Worm (Caenorhabditis elegans) whole organism, early embryonic: ENCODE data around the gene F01D4.5.

Experiments used
- B0310.2 ChIP-seq: sonication (generic microtip); optimal IDR thresholded peaks from 2 replicates; lab custom pipeline; 2016; ENCODE audit warnings: mild to moderate bottlenecking, missing genetic modification characterization, missing compliant biosample characterization
- F13C5.2 ChIP-seq: sonication (generic microtip); optimal IDR thresholded peaks from 2 replicates; lab custom pipeline; 2017; ENCODE audit warnings: mild to moderate bottlenecking, missing genetic modification characterization, inconsistent platforms, missing compliant biosample characterization
- aly-1 ChIP-seq: sonication (generic microtip); optimal IDR thresholded peaks from 2 replicates; lab custom pipeline; 2016; ENCODE audit warnings: missing genetic modification characterization, missing compliant biosample characterization
- ama-1 ChIP-seq: fragments of 150-350 bp; optimal IDR thresholded peaks from 2 replicates; lab custom pipeline; 2014
- ceh-13 ChIP-seq: fragments of 200-800 bp; sonication (Bioruptor generic); optimal IDR thresholded peaks from 2 replicates; lab custom pipeline; 2018; ENCODE audit warnings: mild to moderate bottlenecking, missing genetic modification characterization, missing compliant biosample characterization
- ceh-36 ChIP-seq: sonication (generic microtip); optimal IDR thresholded peaks from 2 replicates; lab custom pipeline; 2016; ENCODE audit warnings: missing genetic modification characterization, inconsistent platforms, missing compliant biosample characterization
- ets-7 ChIP-seq: sonication (generic microtip); optimal IDR thresholded peaks from 2 replicates; lab custom pipeline; 2016; ENCODE audit warnings: missing genotype, missing genetic modification characterization, missing compliant biosample characterization
- flt-1 ChIP-seq: fragments of 200-800 bp; sonication (Bioruptor generic); IDR thresholded peaks from 2 replicates; pipeline ENCODE4 v1.3.6; 2022; ENCODE audit warnings: missing genetic modification characterization, missing compliant biosample characterization
- hmbx-1 ChIP-seq: sonication (generic microtip); optimal IDR thresholded peaks from 2 replicates; lab custom pipeline; 2016; ENCODE audit warnings: mild to moderate bottlenecking, missing genetic modification characterization, missing compliant biosample characterization
- hmg-4 ChIP-seq: fragments of 200-800 bp; sonication (Bioruptor generic); optimal IDR thresholded peaks from 2 replicates; lab custom pipeline; 2018; ENCODE audit warnings: mild to moderate bottlenecking, missing genetic modification characterization, missing compliant biosample characterization
- hnd-1 ChIP-seq: sonication (generic microtip); optimal IDR thresholded peaks from 2 replicates; lab custom pipeline; 2016; ENCODE audit warnings: missing genetic modification characterization, missing compliant biosample characterization
- pes-1 ChIP-seq: fragments of 200-800 bp; sonication (Bioruptor generic); IDR thresholded peaks from 2 replicates; pipeline ENCODE4 v1.3.6; 2022; ENCODE audit warnings: missing genetic modification reagents, missing genetic modification characterization, missing compliant biosample characterization
- scrt-1 ChIP-seq: fragments of 200-800 bp; sonication (Bioruptor generic); IDR thresholded peaks from 2 replicates; pipeline ENCODE4 v1.3.6; 2022; ENCODE audit warnings: missing genetic modification characterization, missing compliant biosample characterization
- sea-1 ChIP-seq: fragments of 200-800 bp; sonication (Bioruptor generic); conservative IDR thresholded peaks from 2 replicates; pipeline ENCODE4 v1.3.6; 2022; ENCODE audit warnings: missing genetic modification characterization, missing compliant biosample characterization
- tbx-11 ChIP-seq: fragments of 200-800 bp; sonication (Bioruptor generic); IDR thresholded peaks from 2 replicates; pipeline ENCODE4 v1.3.6; 2022; ENCODE audit warnings: missing genetic modification characterization, missing compliant biosample characterization
- tbx-37 ChIP-seq: fragments of 200-800 bp; sonication (Bioruptor generic); conservative IDR thresholded peaks from 2 replicates; pipeline ENCODE4 v1.3.6; 2022; ENCODE audit warnings: missing genetic modification reagents, missing genetic modification characterization, missing compliant biosample characterization
- tra-4 ChIP-seq: sonication (generic microtip); optimal IDR thresholded peaks from 2 replicates; lab custom pipeline; 2017; ENCODE audit warnings: missing genetic modification characterization, missing compliant biosample characterization

The F01D4.5 gene

DNA sequence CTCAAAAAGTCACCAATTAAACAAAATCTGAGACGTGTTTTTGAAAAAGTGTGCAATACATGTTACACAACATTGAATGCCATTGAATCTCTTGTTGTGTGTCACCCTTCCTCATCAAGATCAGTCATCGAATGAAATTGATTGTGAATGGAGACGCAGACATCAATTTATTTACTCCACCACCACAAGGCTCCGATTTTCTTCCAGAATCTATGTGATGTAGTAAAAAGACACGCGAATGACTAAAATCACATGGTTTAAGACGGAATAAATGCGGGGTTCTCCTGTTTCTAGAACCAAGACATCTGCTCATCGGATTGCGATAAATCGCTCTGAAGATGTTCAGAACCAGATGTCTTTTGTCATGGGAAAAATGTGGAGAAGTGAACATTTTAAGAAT, 29.3 kb upstream of the F01D4.5 start:
- TF ChIP-seq ceh-13 (GFP tag; lab: Kevin White, UChicago) = no peak
- no peak for TF ChIP-seq F13C5.2 (tag; lab: Kevin White, UChicago)
- TF ChIP-seq aly-1 = no peak
- no peak for TF ChIP-seq tbx-11
- TF ChIP-seq pes-1 = no peak
- TF ChIP-seq ceh-36 (tag; lab: Kevin White, UChicago) = no peak
- no peak for TF ChIP-seq sea-1

DNA sequence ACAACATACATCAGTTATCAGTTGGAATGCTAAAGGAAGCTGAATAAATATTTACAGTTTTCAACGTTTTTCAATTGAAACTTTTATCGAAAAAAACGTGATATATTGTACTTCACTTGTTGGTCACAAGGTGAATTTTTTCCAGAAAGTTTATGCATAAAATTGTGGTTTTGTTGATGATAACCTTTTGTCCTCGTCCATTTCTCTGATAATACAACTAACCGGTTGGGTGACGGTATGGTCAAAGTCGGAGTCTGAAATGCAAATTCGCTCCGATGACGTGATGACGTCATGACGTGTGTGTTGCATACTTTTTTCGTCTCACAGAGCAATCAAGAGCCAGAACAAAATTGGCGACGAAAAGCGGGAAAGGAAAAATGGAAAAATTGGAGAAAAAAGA, 28.0 kb upstream of the F01D4.5 start:
- TF ChIP-seq flt-1 (no peak), ceh-36 (tag; lab: Kevin White, UChicago) (no peak), hmg-4 (no peak), F13C5.2 (tag; lab: Kevin White, UChicago) (no peak), sea-1 (no peak)

DNA sequence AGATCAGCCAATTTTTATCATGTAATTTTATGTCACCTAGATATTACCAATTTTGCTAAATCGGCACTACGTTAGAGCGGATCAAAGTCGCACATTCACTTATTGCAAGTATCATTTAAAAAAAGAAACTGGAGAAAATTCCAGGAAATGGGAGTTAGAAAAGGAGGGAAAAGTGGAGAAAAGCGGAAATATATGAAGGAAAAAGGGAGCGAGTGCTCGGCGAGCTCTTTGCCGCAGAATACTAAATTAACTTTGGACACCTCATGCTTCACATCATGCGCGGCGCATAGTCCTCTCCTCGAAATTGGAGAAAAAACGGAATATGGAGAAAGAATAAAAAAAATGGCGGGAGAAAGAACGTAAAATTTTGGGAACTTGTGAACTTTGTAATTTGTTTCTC, 24.1 kb upstream of the F01D4.5 start:
- TF ChIP-seq hmbx-1 (tag; lab: Kevin White, UChicago) (no peak), hnd-1 (tag; lab: Kevin White, UChicago) (no peak), tbx-37 (GFP tag; lab: Robert Waterston, UW) (no peak), F13C5.2 (tag; lab: Kevin White, UChicago) (no peak), ets-7 (no peak), tra-4 (no peak)

DNA sequence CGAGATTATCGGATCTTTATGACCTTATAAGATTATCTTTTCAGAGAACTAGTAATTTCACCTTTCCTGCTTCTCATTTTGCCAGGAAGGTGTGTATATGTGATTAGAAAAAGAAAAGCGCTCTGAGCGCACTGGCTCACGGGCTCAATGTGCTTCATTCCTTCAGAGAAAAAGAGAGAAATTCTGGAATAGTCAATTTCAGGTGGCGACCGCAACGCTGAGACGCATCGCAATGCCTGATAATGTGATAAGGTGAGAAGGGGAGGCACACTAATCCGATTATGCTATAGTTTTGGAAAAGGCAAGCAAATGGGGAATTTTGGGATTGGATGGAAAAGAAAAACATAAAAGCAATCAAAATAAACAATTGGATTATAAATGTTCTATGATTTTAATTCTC, 22.6 kb upstream of the F01D4.5 start:
- TF ChIP-seq ets-7 (no peak), sea-1 (no peak), ama-1 (no peak), tra-4 (no peak), pes-1 (no peak), scrt-1 (GFP tag; lab: Robert Waterston, UW) (no peak), hmg-4 (no peak), hnd-1 (tag; lab: Kevin White, UChicago) (no peak), tbx-11 (no peak), ceh-36 (tag; lab: Kevin White, UChicago) (no peak), flt-1 (no peak), hmbx-1 (tag; lab: Kevin White, UChicago) (no peak), ceh-13 (GFP tag; lab: Kevin White, UChicago) (no peak), tbx-37 (GFP tag; lab: Robert Waterston, UW) (no peak)

DNA sequence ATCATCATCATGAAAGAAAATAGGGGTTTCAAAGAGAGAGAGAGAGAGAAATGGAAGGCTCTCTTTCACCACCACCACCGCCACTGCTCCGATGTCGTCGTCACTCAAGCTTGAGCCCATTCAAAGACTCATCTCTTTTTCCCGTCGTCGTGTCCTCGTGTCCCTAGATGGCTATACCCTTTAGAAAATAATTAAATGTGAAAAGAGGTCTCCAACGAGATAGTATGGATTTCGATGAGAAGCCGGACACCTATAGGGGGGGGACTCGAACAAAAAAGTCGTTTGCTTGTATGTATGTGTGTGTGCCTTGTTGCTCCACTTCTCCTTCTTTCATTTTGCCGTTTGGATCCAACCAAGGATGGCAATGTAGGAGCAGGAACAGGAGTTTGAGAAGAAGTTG, 21.6 kb upstream of the F01D4.5 start:
- no peak for TF ChIP-seq aly-1
- TF ChIP-seq tra-4 = no peak
- no peak for TF ChIP-seq flt-1
- no peak for TF ChIP-seq ama-1
- no peak for TF ChIP-seq hmbx-1 (tag; lab: Kevin White, UChicago)
- TF ChIP-seq tbx-11 = no peak
- TF ChIP-seq hnd-1 (tag; lab: Kevin White, UChicago) = no peak
- TF ChIP-seq ets-7 = no peak
- TF ChIP-seq tbx-37 (GFP tag; lab: Robert Waterston, UW) = no peak
- TF ChIP-seq B0310.2 (tag; lab: Kevin White, UChicago) = no peak
- no peak for TF ChIP-seq hmg-4
- no peak for TF ChIP-seq F13C5.2 (tag; lab: Kevin White, UChicago)
- TF ChIP-seq pes-1 = no peak
- no peak for TF ChIP-seq ceh-13 (GFP tag; lab: Kevin White, UChicago)

DNA sequence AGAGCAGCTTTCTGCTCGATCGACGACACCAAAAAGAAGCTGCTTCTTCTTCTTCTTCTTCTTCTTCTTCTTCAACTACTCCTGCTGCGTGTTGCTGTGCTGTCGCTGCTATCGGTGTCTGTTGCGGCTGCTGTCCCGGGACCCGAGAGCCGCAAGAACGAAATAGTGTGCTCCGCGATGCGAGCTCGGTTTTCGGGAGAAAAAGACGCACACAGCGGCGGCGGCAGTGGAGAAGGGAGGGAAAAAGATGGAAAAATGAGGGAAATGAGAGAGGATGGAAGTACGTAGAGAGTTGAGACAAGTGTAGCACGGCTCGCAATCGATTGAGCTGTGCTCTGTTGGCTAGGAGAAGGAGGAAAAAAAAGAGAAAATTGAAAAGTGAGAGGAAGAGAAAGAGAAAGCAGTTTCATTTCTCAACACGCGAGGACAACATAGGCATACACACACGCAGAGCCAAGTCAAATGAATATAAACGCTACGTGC, 20.3 kb upstream of the F01D4.5 start:
- TF ChIP-seq F13C5.2 (tag; lab: Kevin White, UChicago) (peak; percentile 49), pes-1 (no peak), hmbx-1 (tag; lab: Kevin White, UChicago) (no peak), flt-1 (no peak), hmg-4 (peak; percentile 45), scrt-1 (GFP tag; lab: Robert Waterston, UW) (no peak), ets-7 (no peak)

DNA sequence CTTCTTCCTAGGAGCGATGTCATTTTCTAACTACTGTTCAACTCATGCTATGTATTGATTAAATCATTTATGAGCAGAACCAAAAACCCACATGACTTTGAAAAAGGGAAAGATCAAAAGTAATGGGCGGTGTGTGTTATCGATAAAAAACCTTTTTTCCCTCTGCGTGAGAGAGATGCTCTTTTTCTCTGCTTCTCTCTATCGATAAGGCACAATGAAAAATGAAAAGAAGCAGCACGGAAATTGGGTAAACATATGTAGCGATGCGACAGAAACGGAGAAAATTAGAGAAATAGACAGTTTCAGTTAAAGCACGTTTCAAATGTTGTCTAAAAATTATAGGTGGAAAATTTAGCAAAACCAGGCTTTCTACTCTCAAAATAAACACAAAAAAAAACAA, 18.9 kb upstream of the F01D4.5 start:
- TF ChIP-seq hmbx-1 (tag; lab: Kevin White, UChicago) (no peak), sea-1 (no peak), tbx-11 (no peak), ets-7 (no peak), tbx-37 (GFP tag; lab: Robert Waterston, UW) (no peak), ama-1 (no peak), ceh-36 (tag; lab: Kevin White, UChicago) (no peak)

DNA sequence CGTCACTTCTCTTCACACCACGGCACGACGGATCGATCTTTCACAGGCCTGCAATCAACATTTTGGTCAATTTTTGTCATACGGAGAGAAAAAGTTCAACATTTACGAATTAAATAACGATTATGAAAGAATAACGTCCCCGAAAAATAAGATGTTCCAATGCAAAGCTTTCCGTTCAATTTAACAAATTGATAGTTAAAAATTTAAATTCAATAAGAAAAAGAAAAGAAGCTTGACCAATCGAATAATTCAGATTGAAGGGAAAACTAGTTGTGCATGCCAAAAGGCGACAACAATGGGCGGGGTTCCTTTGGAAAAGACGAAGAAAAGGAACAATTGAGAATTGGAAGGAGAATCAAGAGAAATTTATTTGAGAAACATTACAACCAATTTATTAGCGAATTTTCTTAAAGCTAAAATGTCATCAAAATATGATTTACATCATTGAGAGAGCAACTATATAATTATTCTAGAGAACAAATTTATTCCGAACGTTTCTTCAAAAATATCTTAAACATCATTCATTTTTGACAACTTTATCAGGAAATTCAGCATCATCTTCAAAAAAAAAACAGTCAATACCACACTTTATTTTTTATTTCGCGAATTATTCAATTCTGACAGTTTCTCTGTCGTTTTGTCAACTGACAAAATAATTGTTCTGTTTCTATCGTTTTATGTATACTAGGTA, 18.2 kb upstream of the F01D4.5 start, which contains the start of gene tax-6:
tax-6 (minus strand) TSS at position 51 of the 691 bp plus-strand sequence.
- no peak for TF ChIP-seq ets-7
- TF ChIP-seq ama-1 = no peak
- no peak for TF ChIP-seq ceh-13 (GFP tag; lab: Kevin White, UChicago)
- TF ChIP-seq scrt-1 (GFP tag; lab: Robert Waterston, UW) = no peak
- no peak for TF ChIP-seq F13C5.2 (tag; lab: Kevin White, UChicago)
- no peak for TF ChIP-seq sea-1
- TF ChIP-seq ceh-36 (tag; lab: Kevin White, UChicago) = no peak
- no peak for TF ChIP-seq hnd-1 (tag; lab: Kevin White, UChicago)
- TF ChIP-seq aly-1 = no peak
- no peak for TF ChIP-seq tbx-11
- no peak for TF ChIP-seq tbx-37 (GFP tag; lab: Robert Waterston, UW)
- no peak for TF ChIP-seq hmbx-1 (tag; lab: Kevin White, UChicago)

DNA sequence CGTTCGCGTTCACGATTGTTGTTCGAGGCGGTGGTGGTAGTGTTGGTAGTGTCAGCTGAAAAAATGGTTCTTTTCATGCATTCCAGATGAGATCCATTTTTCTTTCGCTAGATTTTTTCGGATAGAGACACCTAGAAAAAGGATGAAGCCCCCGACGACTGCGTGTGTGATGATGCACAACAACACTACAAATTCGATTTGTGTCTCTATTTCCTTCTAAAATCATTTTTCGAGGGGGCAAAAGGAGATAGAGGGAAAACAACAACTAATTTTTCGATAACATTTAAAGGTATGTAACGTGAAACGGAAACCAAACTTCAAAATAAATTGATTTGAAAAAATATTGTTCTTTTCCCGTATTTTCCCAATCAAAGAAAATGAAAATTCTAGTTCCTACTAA, 17.0 kb upstream of the F01D4.5 start:
- TF ChIP-seq F13C5.2 (tag; lab: Kevin White, UChicago) = no peak
